Fruit fly (Drosophila melanogaster) whole organism, embryonic: ENCODE results near the gene Ir94d.

Experiments
- BtbVII ChIP-seq: fragments of 200-800 bp; sonication (Bioruptor generic); optimal IDR thresholded peaks from 3 replicates; lab custom pipeline; 2017; ENCODE audit warnings: missing biosample characterization, mild to moderate bottlenecking, missing genetic modification characterization
- CG11456 ChIP-seq: fragments of 200-800 bp; sonication (Bioruptor generic); IDR thresholded peaks from 3 replicates; pipeline ENCODE4 v1.3.6; 2022; ENCODE audit warnings: missing biosample characterization, missing genetic modification characterization
- CG12155 ChIP-seq: fragments of 200-800 bp; sonication (Bioruptor generic); optimal IDR thresholded peaks from 3 replicates; lab custom pipeline; 2016; ENCODE audit warnings: missing biosample characterization, missing genetic modification characterization
- CG12769 ChIP-seq: fragments of 200-800 bp; sonication (Bioruptor generic); optimal IDR thresholded peaks from 2 replicates; lab custom pipeline; 2019; ENCODE audit warnings: missing biosample characterization, mild to moderate bottlenecking, missing genetic modification characterization, moderate library complexity
- CG13287 ChIP-seq: fragments of 200-800 bp; sonication (Bioruptor generic); IDR thresholded peaks from 2 replicates; pipeline ENCODE4 v1.3.6; 2022; ENCODE audit warnings: missing biosample characterization, missing genetic modification characterization; ENCODE audit not compliant: partially characterized antibody
- CG13894 ChIP-seq: fragments of 200-800 bp; sonication (Bioruptor generic); optimal IDR thresholded peaks from 3 replicates; lab custom pipeline; 2018; ENCODE audit warnings: missing biosample characterization, mild to moderate bottlenecking, missing genetic modification characterization, moderate library complexity
- CG15514 ChIP-seq: fragments of 200-800 bp; sonication (Bioruptor generic); optimal IDR thresholded peaks from 3 replicates; lab custom pipeline; 2017; ENCODE audit warnings: missing biosample characterization, missing genetic modification characterization, mild to moderate bottlenecking, moderate library complexity, missing genetic modification reagents
- CG1603 ChIP-seq: fragments of 200-800 bp; sonication (Bioruptor generic); optimal IDR thresholded peaks from 2 replicates; lab custom pipeline; 2019; ENCODE audit warnings: missing biosample characterization, mild to moderate bottlenecking, missing genetic modification characterization, moderate library complexity
- CG1832 ChIP-seq: fragments of 200-800 bp; sonication (Bioruptor generic); optimal IDR thresholded peaks from 2 replicates; lab custom pipeline; 2017; ENCODE audit warnings: missing biosample characterization, mild to moderate bottlenecking, missing genetic modification characterization, inconsistent platforms
- CG2199 ChIP-seq: fragments of 200-800 bp; sonication (Bioruptor generic); IDR thresholded peaks from 3 replicates; pipeline ENCODE4 v1.3.6; 2022; ENCODE audit warnings: missing biosample characterization, missing genetic modification characterization
- CG34224 ChIP-seq: fragments of 200-800 bp; sonication (Bioruptor generic); IDR thresholded peaks from 3 replicates; pipeline ENCODE4 v1.3.6; 2022; ENCODE audit warnings: missing biosample characterization, missing genetic modification characterization; ENCODE audit not compliant: partially characterized antibody
- CG3995 ChIP-seq: fragments of 200-800 bp; sonication (Bioruptor generic); optimal IDR thresholded peaks from 3 replicates; lab custom pipeline; 2016; ENCODE audit warnings: missing biosample characterization, missing genetic modification characterization
- CG4404 ChIP-seq: fragments of 200-800 bp; sonication (Bioruptor generic); IDR thresholded peaks from 2 replicates; pipeline ENCODE4 v1.3.6; 2022; ENCODE audit warnings: missing biosample characterization, missing genetic modification characterization
- CG6813 ChIP-seq: fragments of 200-800 bp; sonication (Bioruptor generic); optimal IDR thresholded peaks from 2 replicates; lab custom pipeline; 2017; ENCODE audit warnings: missing biosample characterization, missing genetic modification characterization, mild to moderate bottlenecking, moderate library complexity, missing genetic modification reagents
- CG8359 ChIP-seq: fragments of 200-800 bp; sonication (Bioruptor generic); optimal IDR thresholded peaks from 2 replicates; lab custom pipeline; 2017; ENCODE audit warnings: missing biosample characterization, mild to moderate bottlenecking, missing genetic modification characterization, borderline replicate concordance
- Deaf1 ChIP-seq: fragments of 200-800 bp; optimal IDR thresholded peaks from 3 replicates; lab custom pipeline; 2019; ENCODE audit warnings: missing biosample characterization, mild to moderate bottlenecking, missing genetic modification characterization, moderate library complexity
- Hey ChIP-seq: fragments of 200-800 bp; sonication (Bioruptor generic); optimal IDR thresholded peaks from 3 replicates; lab custom pipeline; 2018; ENCODE audit warnings: missing biosample characterization, mild to moderate bottlenecking, missing genetic modification characterization
- Lhr ChIP-seq: fragments of 200-800 bp; sonication (Bioruptor generic); optimal IDR thresholded peaks from 3 replicates; lab custom pipeline; 2017; ENCODE audit warnings: mild to moderate bottlenecking, missing biosample characterization, missing genetic modification reagents, missing genetic modification characterization
- Optix ChIP-seq: fragments of 200-800 bp; sonication (Bioruptor generic); IDR thresholded peaks from 3 replicates; pipeline ENCODE4 v1.3.6; 2022; ENCODE audit warnings: missing biosample characterization, missing genetic modification characterization
- Pdp1 ChIP-seq, 2 experiments: fragments of 200-800 bp; sonication (Bioruptor generic); optimal IDR thresholded peaks; 3 replicates each; lab custom pipeline; 2016; ENCODE audit warnings: missing biosample characterization in 2 of 2, missing genetic modification characterization in 2 of 2, mild to moderate bottlenecking in 1 of 2, moderate library complexity in 1 of 2
- Six4 ChIP-seq: fragments of 200-800 bp; sonication (Bioruptor generic); optimal IDR thresholded peaks from 2 replicates; lab custom pipeline; 2016; ENCODE audit warnings: missing biosample characterization, missing genetic modification characterization
- Trl ChIP-seq, 3 experiments: fragments of >200 bp in 2 of 3; fragments of 200-800 bp in 1 of 3; sonication (Bioruptor generic) in 1 of 3; optimal IDR thresholded peaks; 2 replicates in 1 of 3; 3 replicates in 2 of 3; lab custom pipeline; 2016 to 2017; ENCODE audit warnings: missing biosample characterization in 1 of 3, missing genetic modification characterization in 1 of 3
- abd-A ChIP-seq: fragments of 200-800 bp; sonication (Bioruptor generic); optimal IDR thresholded peaks from 3 replicates; lab custom pipeline; 2019; ENCODE audit warnings: missing biosample characterization, mild to moderate bottlenecking, missing genetic modification characterization, moderate library complexity
- bowl ChIP-seq: fragments of 200-800 bp; sonication (Bioruptor generic); IDR thresholded peaks from 2 replicates; pipeline ENCODE4 v1.3.6; 2022; ENCODE audit warnings: missing biosample characterization, missing genetic modification characterization
- cas ChIP-seq: fragments of 200-800 bp; sonication (Bioruptor generic); IDR thresholded peaks from 2 replicates; pipeline ENCODE4 v1.3.6; 2022; ENCODE audit warnings: missing biosample characterization, missing genetic modification characterization
- chinmo ChIP-seq: fragments of 200-800 bp; sonication (Bioruptor generic); IDR thresholded peaks from 4 replicates; pipeline ENCODE4 v1.3.6; 2022; ENCODE audit warnings: missing biosample characterization, missing genetic modification characterization; ENCODE audit not compliant: partially characterized antibody
- crol ChIP-seq: fragments of 200-800 bp; sonication (Bioruptor generic); IDR thresholded peaks from 2 replicates; pipeline ENCODE4 v1.3.6; 2022; ENCODE audit warnings: missing biosample characterization, missing genetic modification characterization
- crp ChIP-seq, 2 experiments: fragments of 200-800 bp; sonication (Bioruptor generic); optimal IDR thresholded peaks; 2 replicates in 1 of 2; 3 replicates in 1 of 2; lab custom pipeline; 2017; ENCODE audit warnings: missing biosample characterization in 2 of 2, missing genetic modification characterization in 2 of 2, mild to moderate bottlenecking in 1 of 2, moderate library complexity in 1 of 2
- cwo ChIP-seq: fragments of 200-800 bp; sonication (Bioruptor generic); optimal IDR thresholded peaks from 3 replicates; lab custom pipeline; 2017; ENCODE audit warnings: missing biosample characterization, missing genetic modification characterization, mild to moderate bottlenecking, moderate library complexity, missing genetic modification reagents
- dm ChIP-seq: fragments of 200-800 bp; sonication (Bioruptor generic); optimal IDR thresholded peaks from 3 replicates; lab custom pipeline; 2016; ENCODE audit warnings: missing biosample characterization, missing genetic modification characterization
- eve ChIP-seq, 2 experiments: fragments of >200 bp; optimal IDR thresholded peaks; 2 replicates each; lab custom pipeline; 2017; ENCODE audit warnings: missing biosample characterization in 2 of 2, missing genetic modification characterization in 2 of 2
- ewg ChIP-seq: fragments of 200-800 bp; sonication (Bioruptor generic); optimal IDR thresholded peaks from 3 replicates; lab custom pipeline; 2017; ENCODE audit warnings: mild to moderate bottlenecking, missing biosample characterization, missing genetic modification reagents, missing genetic modification characterization
- exex ChIP-seq: fragments of 200-800 bp; sonication (Bioruptor generic); optimal IDR thresholded peaks from 4 replicates; lab custom pipeline; 2018; ENCODE audit warnings: missing biosample characterization, mild to moderate bottlenecking, missing genetic modification characterization, moderate library complexity
- jigr1 ChIP-seq: fragments of 200-800 bp; sonication (Bioruptor generic); IDR thresholded peaks from 3 replicates; pipeline ENCODE4 v1.3.6; 2022; ENCODE audit warnings: missing biosample characterization, missing genetic modification characterization
- jumu ChIP-seq: fragments of 200-800 bp; sonication (Bioruptor generic); optimal IDR thresholded peaks from 3 replicates; lab custom pipeline; 2016; ENCODE audit warnings: missing biosample characterization, missing genetic modification characterization
- kay ChIP-seq: fragments of 200-800 bp; sonication (Bioruptor generic); optimal IDR thresholded peaks from 2 replicates; lab custom pipeline; 2016; ENCODE audit warnings: missing biosample characterization, missing genetic modification characterization
- kni ChIP-seq: fragments of 200-800 bp; sonication (Bioruptor generic); optimal IDR thresholded peaks from 3 replicates; lab custom pipeline; 2017; ENCODE audit warnings: mild to moderate bottlenecking, missing biosample characterization, missing genetic modification reagents, missing genetic modification characterization
- knrl ChIP-seq: fragments of 200-800 bp; sonication (Bioruptor generic); IDR thresholded peaks from 3 replicates; pipeline ENCODE4 v1.3.6; 2022; ENCODE audit warnings: missing biosample characterization, missing genetic modification characterization; ENCODE audit not compliant: partially characterized antibody
- prd ChIP-seq, 3 experiments: fragments of >200 bp in 2 of 3; fragments of 200-800 bp in 1 of 3; sonication (Bioruptor generic) in 1 of 3; optimal IDR thresholded peaks in 2 of 3; IDR thresholded peaks in 1 of 3; 2 replicates in 2 of 3; 3 replicates in 1 of 3; pipeline versions ENCODE4 v1.3.6 to Lab custom; 2017 to 2022; ENCODE audit warnings: missing biosample characterization in 1 of 3, missing genetic modification characterization in 1 of 3
- scrt ChIP-seq: fragments of 200-800 bp; sonication (Bioruptor generic); optimal IDR thresholded peaks from 2 replicates; lab custom pipeline; 2018; ENCODE audit warnings: missing biosample characterization, mild to moderate bottlenecking, missing genetic modification characterization, moderate library complexity
- sd ChIP-seq: fragments of 200-800 bp; sonication (Bioruptor generic); optimal IDR thresholded peaks from 3 replicates; lab custom pipeline; 2018; ENCODE audit warnings: missing biosample characterization, mild to moderate bottlenecking, missing genetic modification characterization, moderate library complexity
- sens ChIP-seq: fragments of 200-800 bp; sonication (Bioruptor generic); peaks from one replicate; lab custom pipeline; 2016; ENCODE audit warnings: missing biosample characterization, missing genetic modification characterization
- ssp ChIP-seq: fragments of 200-800 bp; sonication (Bioruptor generic); IDR thresholded peaks from 2 replicates; pipeline ENCODE4 v1.3.6; 2022; ENCODE audit warnings: missing biosample characterization, missing genetic modification characterization
- sug ChIP-seq: fragments of 200-800 bp; optimal IDR thresholded peaks from 2 replicates; lab custom pipeline; 2019; ENCODE audit warnings: missing biosample characterization, mild to moderate bottlenecking, missing genetic modification characterization, moderate library complexity
- tap ChIP-seq: fragments of 200-800 bp; optimal IDR thresholded peaks from 3 replicates; lab custom pipeline; 2019; ENCODE audit warnings: missing biosample characterization, mild to moderate bottlenecking, missing genetic modification characterization, moderate library complexity

Gene Ir94d

dm6 chr3R:23384591-23385260, 17.9 kb upstream of the Ir94d start, which contains the start of gene CG4393 (continued):
- TF ChIP-seq sug (tag; lab: Kevin White, UChicago) (no peak), Deaf1 (tag; lab: Kevin White, UChicago) (peak; percentile 31), kni (GFP tag; lab: Kevin White, UChicago) (no peak), knrl (no peak), abd-A (tag; lab: Kevin White, UChicago) (peak; percentile 57), Hey (tag; lab: Kevin White, UChicago) (no peak), tap (no peak), prd (optimal IDR thresholded peaks at IDR 0.05; lab: Kevin White, UChicago) (no peak), prd (GFP tag; IDR thresholded peaks at IDR 0.05; lab: Robert Waterston, UW) (no peak), CG11456 (GFP tag; lab: Robert Waterston, UW) (no peak), CG1832 (GFP tag; lab: Kevin White, UChicago) (no peak)

dm6 chr3R:23386021-23386457, 16.6 kb upstream of the Ir94d start:
- peak; percentile 38 for TF ChIP-seq sd
- TF ChIP-seq eve (GFP tag; optimal IDR thresholded peaks at IDR 0.05; lab: Kevin White, UChicago), result peak in 1 of 2 experiments; percentile 29
- TF ChIP-seq Deaf1 (tag; lab: Kevin White, UChicago), result peak; percentile 48
- TF ChIP-seq CG12155 (GFP tag; lab: Kevin White, UChicago), result no peak
- TF ChIP-seq BtbVII (GFP tag; lab: Kevin White, UChicago), result peak; percentile 2
- peak; percentile 37 for TF ChIP-seq CG15514 (GFP tag; lab: Kevin White, UChicago)
- TF ChIP-seq CG13287 (GFP tag; lab: Robert Waterston, UW), result no peak
- TF ChIP-seq Pdp1 (GFP tag; optimal IDR thresholded peaks at IDR 0.05; lab: Kevin White, UChicago), result peak in 1 of 2 experiments; percentile 30
- TF ChIP-seq crp (GFP tag; optimal IDR thresholded peaks at IDR 0.05; lab: Kevin White, UChicago), result peak in 1 of 2 experiments; percentile 73
- TF ChIP-seq CG34224 (GFP tag; lab: Robert Waterston, UW), result 0 out of 3 replicates have a peak, but pooled peaks have one; percentile 19
- no peak for TF ChIP-seq CG8359 (GFP tag; lab: Kevin White, UChicago)
- TF ChIP-seq CG2199 (GFP tag; lab: Robert Waterston, UW), result peak; percentile 40; the same call in 2 of the 3 replicates
- TF ChIP-seq sens (GFP tag; lab: Kevin White, UChicago), result peak; percentile 56
- TF ChIP-seq jumu, result no peak
- TF ChIP-seq CG13894 (tag; lab: Kevin White, UChicago), result peak; percentile 60
- TF ChIP-seq kay (GFP tag; lab: Kevin White, UChicago), result peak; percentile 31
- TF ChIP-seq crol (GFP tag; lab: Robert Waterston, UW), result peak; percentile 74
- TF ChIP-seq scrt (GFP tag; lab: Kevin White, UChicago), result peak; percentile 43
- TF ChIP-seq ssp, result no peak
- peak; percentile 4 for TF ChIP-seq CG1603 (tag; lab: Kevin White, UChicago)
- TF ChIP-seq ewg, result peak; percentile 59
- no peak for TF ChIP-seq cwo
- no peak for TF ChIP-seq Six4 (GFP tag; lab: Kevin White, UChicago)
- no peak for TF ChIP-seq bowl (GFP tag; lab: Robert Waterston, UW)
- peak; percentile 59 for TF ChIP-seq CG3995 (GFP tag; lab: Kevin White, UChicago)
- peak; percentile 34 for TF ChIP-seq CG12769 (tag; lab: Kevin White, UChicago)
- peak; percentile 50 to 62 for TF ChIP-seq Trl (optimal IDR thresholded peaks at IDR 0.05; lab: Kevin White, UChicago)
- TF ChIP-seq Trl (GFP tag; optimal IDR thresholded peaks at IDR 0.05; lab: Kevin White, UChicago), result no peak
- peak; percentile 7 for TF ChIP-seq kni (GFP tag; lab: Kevin White, UChicago)
- TF ChIP-seq exex, result peak; percentile 5
- 0 out of 4 replicates have a peak, but pooled peaks have one; percentile 24 for TF ChIP-seq chinmo
- TF ChIP-seq jigr1 (GFP tag; lab: Robert Waterston, UW), result no peak
- no peak for TF ChIP-seq dm (GFP tag; lab: Kevin White, UChicago)
- no peak for TF ChIP-seq Lhr (GFP tag; lab: Kevin White, UChicago)
- no peak for TF ChIP-seq Optix (GFP tag; lab: Robert Waterston, UW)
- no peak for TF ChIP-seq CG4404 (GFP tag; lab: Robert Waterston, UW)
- TF ChIP-seq cas (GFP tag; lab: Robert Waterston, UW), result no peak
- TF ChIP-seq CG6813 (GFP tag; lab: Kevin White, UChicago), result no peak
